Worm (Caenorhabditis elegans) whole organism, L3 larva: ENCODE results near the gene mua-3.

ENCODE experiments used
- R02D3.7 ChIP-seq: fragments of 150-350 bp; optimal IDR thresholded peaks from 2 replicates; lab custom pipeline; 2014; ENCODE audit warnings: missing biosample characterization, missing genetic modification characterization
- aly-2 ChIP-seq: fragments of 150-350 bp; optimal IDR thresholded peaks from 2 replicates; lab custom pipeline; 2014; ENCODE audit warnings: missing biosample characterization, missing genetic modification characterization
- ama-1 ChIP-seq: fragments of 150-350 bp; optimal IDR thresholded peaks from 2 replicates; lab custom pipeline; 2018
- ceh-16 ChIP-seq: sonication (generic microtip); optimal IDR thresholded peaks from 2 replicates; lab custom pipeline; 2017; ENCODE audit warnings: missing biosample characterization, missing genetic modification characterization
- ceh-28 ChIP-seq: fragments of 150-350 bp; optimal IDR thresholded peaks from 2 replicates; lab custom pipeline; 2014; ENCODE audit warnings: missing biosample characterization, missing genetic modification reagents, missing genetic modification characterization
- ceh-82 ChIP-seq: fragments of 150-350 bp; optimal IDR thresholded peaks from 2 replicates; lab custom pipeline; 2014; ENCODE audit warnings: missing biosample characterization, missing genetic modification characterization
- ceh-9 ChIP-seq: sonication (generic microtip); optimal IDR thresholded peaks from 2 replicates; lab custom pipeline; 2018; ENCODE audit warnings: missing biosample characterization, missing genetic modification characterization
- daf-12 ChIP-seq: fragments of 150-350 bp; optimal IDR thresholded peaks from 2 replicates; lab custom pipeline; 2014; ENCODE audit warnings: missing biosample characterization, missing genetic modification reagents, missing genetic modification characterization
- egl-27 ChIP-seq: sonication (generic microtip); optimal IDR thresholded peaks from 4 replicates; lab custom pipeline; 2017; ENCODE audit warnings: missing biosample characterization, missing genetic modification reagents, missing genetic modification characterization
- egl-5 ChIP-seq: fragments of 150-350 bp; optimal IDR thresholded peaks from 2 replicates; lab custom pipeline; 2017; ENCODE audit warnings: missing biosample characterization, missing genetic modification reagents, missing genetic modification characterization, inconsistent platforms
- elt-2 ChIP-seq: sonication (generic microtip); optimal IDR thresholded peaks from 2 replicates; lab custom pipeline; 2016; ENCODE audit warnings: missing genetic modification reagents, mild to moderate bottlenecking, missing genetic modification characterization, missing compliant biosample characterization
- elt-3 ChIP-seq, 3 experiments: fragments of 150-350 bp in 1 of 3; sonication (generic microtip) in 2 of 3; optimal IDR thresholded peaks; 2 replicates in 2 of 3; 4 replicates in 1 of 3; lab custom pipeline; 2014 to 2017; ENCODE audit warnings: missing biosample characterization in 3 of 3, missing genetic modification characterization in 3 of 3
- eor-1 ChIP-seq, 2 experiments: fragments of 150-350 bp; optimal IDR thresholded peaks; 2 replicates each; lab custom pipeline; 2014 to 2018; ENCODE audit warnings: missing biosample characterization in 2 of 2, missing genetic modification characterization in 2 of 2
- fos-1 ChIP-seq: fragments of 150-350 bp; optimal IDR thresholded peaks from 2 replicates; lab custom pipeline; 2014; ENCODE audit warnings: missing biosample characterization, missing genetic modification characterization
- hmg-11 ChIP-seq: sonication (generic microtip); optimal IDR thresholded peaks from 2 replicates; lab custom pipeline; 2016; ENCODE audit warnings: missing genetic modification characterization, missing compliant biosample characterization
- jun-1 ChIP-seq: fragments of 150-350 bp; optimal IDR thresholded peaks from 2 replicates; lab custom pipeline; 2014; ENCODE audit warnings: missing biosample characterization, missing genetic modification reagents, missing genetic modification characterization
- lin-15B ChIP-seq: fragments of 150-350 bp; optimal IDR thresholded peaks from 2 replicates; lab custom pipeline; 2014; ENCODE audit warnings: missing biosample characterization, missing genetic modification characterization
- lin-39 ChIP-seq: fragments of 150-350 bp; optimal IDR thresholded peaks from 2 replicates; lab custom pipeline; 2018; ENCODE audit warnings: missing biosample characterization, missing genetic modification reagents, missing genetic modification characterization
- lsy-12 ChIP-seq: sonication (generic microtip); optimal IDR thresholded peaks from 2 replicates; lab custom pipeline; 2016; ENCODE audit warnings: mild to moderate bottlenecking, missing genetic modification characterization, missing compliant biosample characterization
- mdl-1 ChIP-seq: fragments of 150-350 bp; optimal IDR thresholded peaks from 2 replicates; lab custom pipeline; 2014; ENCODE audit warnings: missing biosample characterization, missing genetic modification characterization
- nfya-1 ChIP-seq: sonication (generic microtip); optimal IDR thresholded peaks from 2 replicates; lab custom pipeline; 2017; ENCODE audit warnings: missing genetic modification characterization, mild to moderate bottlenecking, missing compliant biosample characterization, antibody characterized with exemption, moderate library complexity; ENCODE audit not compliant: insufficient read depth
- nhr-11 ChIP-seq: fragments of 150-350 bp; optimal IDR thresholded peaks from 2 replicates; lab custom pipeline; 2014; ENCODE audit warnings: missing biosample characterization, missing genetic modification characterization
- nhr-12 ChIP-seq: fragments of 150-350 bp; optimal IDR thresholded peaks from 2 replicates; lab custom pipeline; 2014; ENCODE audit warnings: missing biosample characterization, missing genetic modification characterization
- nhr-28 ChIP-seq: fragments of 150-350 bp; optimal IDR thresholded peaks from 2 replicates; lab custom pipeline; 2014; ENCODE audit warnings: missing biosample characterization, missing genetic modification characterization
- nhr-76 ChIP-seq: fragments of 150-350 bp; sonication (generic microtip); optimal IDR thresholded peaks from 5 replicates; lab custom pipeline; 2014; ENCODE audit warnings: missing biosample characterization, missing genetic modification characterization
- nhr-77 ChIP-seq: fragments of 150-350 bp; optimal IDR thresholded peaks from 2 replicates; lab custom pipeline; 2014; ENCODE audit warnings: missing biosample characterization, missing genetic modification characterization
- pha-4 ChIP-seq: fragments of 150-350 bp; optimal IDR thresholded peaks from 2 replicates; lab custom pipeline; 2014; ENCODE audit warnings: missing biosample characterization, missing genetic modification reagents, missing genetic modification characterization
- pqm-1 ChIP-seq: fragments of 150-350 bp; optimal IDR thresholded peaks from 2 replicates; lab custom pipeline; 2017; ENCODE audit warnings: missing biosample characterization, missing genetic modification characterization, inconsistent platforms
- sea-2 ChIP-seq: fragments of 150-350 bp; sonication (generic microtip); optimal IDR thresholded peaks from 4 replicates; lab custom pipeline; 2014; ENCODE audit warnings: missing biosample characterization, missing genetic modification reagents, missing genetic modification characterization
- skn-1 ChIP-seq: fragments of 150-350 bp; optimal IDR thresholded peaks from 2 replicates; lab custom pipeline; 2014; ENCODE audit warnings: missing biosample characterization, missing genetic modification characterization
- unc-39 ChIP-seq: sonication (generic microtip); optimal IDR thresholded peaks from 4 replicates; lab custom pipeline; 2017; ENCODE audit warnings: missing biosample characterization, missing genetic modification characterization
- ztf-11 ChIP-seq: fragments of 150-350 bp; optimal IDR thresholded peaks from 2 replicates; lab custom pipeline; 2014; ENCODE audit warnings: missing biosample characterization, missing genetic modification characterization
- ztf-4 ChIP-seq: fragments of 150-350 bp; optimal IDR thresholded peaks from 2 replicates; lab custom pipeline; 2014; ENCODE audit warnings: missing biosample characterization, missing genetic modification characterization

The mua-3 gene

DNA sequence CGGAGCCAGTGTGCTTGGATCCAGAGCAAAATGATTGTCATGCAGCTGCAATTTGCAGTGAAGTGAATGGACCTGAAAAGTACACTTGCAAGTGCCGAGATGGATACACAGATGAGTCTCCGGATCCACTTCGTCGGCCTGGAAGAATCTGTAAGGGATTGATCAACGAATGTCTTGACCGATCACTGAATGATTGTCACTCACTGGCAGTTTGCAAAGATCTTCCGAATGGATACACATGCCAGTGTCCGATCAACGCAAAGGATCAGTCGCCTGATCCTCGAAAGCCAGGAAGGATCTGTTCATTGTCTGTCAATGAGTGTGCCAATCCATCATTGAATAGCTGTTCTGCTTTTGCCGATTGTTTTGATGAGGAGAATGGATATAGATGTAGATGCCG, 18.9 kb downstream of the mua-3 start:
- TF ChIP-seq hmg-11 (tag; lab: Kevin White, UChicago), result no peak
- no peak for TF ChIP-seq aly-2 (tag; lab: Kevin White, UChicago)
- TF ChIP-seq nhr-77, result no peak
- TF ChIP-seq ceh-9 (tag; lab: Kevin White, UChicago), result no peak
- TF ChIP-seq nhr-12 (tag; lab: Kevin White, UChicago), result no peak
- no peak for TF ChIP-seq sea-2
- no peak for TF ChIP-seq skn-1 (tag; lab: Kevin White, UChicago)
- no peak for TF ChIP-seq jun-1
- no peak for TF ChIP-seq ceh-82
- no peak for TF ChIP-seq unc-39 (tag; lab: Kevin White, UChicago)
- no peak for TF ChIP-seq nhr-76 (tag; lab: Kevin White, UChicago)
- TF ChIP-seq pqm-1 (tag; lab: Kevin White, UChicago), result no peak
- no peak for TF ChIP-seq ztf-4 (tag; lab: Kevin White, UChicago)
- TF ChIP-seq ztf-11 (tag; lab: Kevin White, UChicago), result no peak
- TF ChIP-seq elt-2 (tag; lab: Kevin White, UChicago), result no peak

DNA sequence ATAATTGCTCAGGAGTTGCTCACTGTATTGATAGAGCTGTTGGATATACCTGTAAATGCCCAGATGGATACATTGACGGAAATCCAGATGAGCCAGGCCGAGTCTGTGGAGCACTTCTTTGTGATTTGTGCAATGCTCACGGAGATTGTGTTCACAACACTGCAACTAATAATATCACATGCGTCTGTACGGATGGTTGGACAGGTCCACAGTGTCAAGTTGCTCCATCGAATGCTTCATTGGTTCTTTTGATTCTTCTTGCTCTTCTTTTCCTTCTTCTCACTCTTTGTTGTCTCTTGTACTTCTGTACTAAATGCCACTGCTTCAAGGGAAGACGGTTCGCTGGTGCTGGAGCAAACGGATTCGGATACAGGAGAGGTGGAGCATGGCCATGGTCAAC, 21.4 kb downstream of the mua-3 start:
- TF ChIP-seq skn-1 (tag; lab: Kevin White, UChicago), result no peak
- no peak for TF ChIP-seq pqm-1 (tag; lab: Kevin White, UChicago)
- no peak for TF ChIP-seq fos-1 (tag; lab: Kevin White, UChicago)
- no peak for TF ChIP-seq elt-3 (tag; optimal IDR thresholded peaks at IDR 0.05; lab: Kevin White, UChicago)
- no peak for TF ChIP-seq lin-15B (tag; lab: Kevin White, UChicago)
- no peak for TF ChIP-seq ceh-9 (tag; lab: Kevin White, UChicago)
- no peak for TF ChIP-seq egl-5 (tag; lab: Kevin White, UChicago)
- TF ChIP-seq hmg-11 (tag; lab: Kevin White, UChicago), result no peak
- TF ChIP-seq pha-4 (tag; lab: Kevin White, UChicago), result no peak
- no peak for TF ChIP-seq nhr-28 (tag; lab: Kevin White, UChicago)
- no peak for TF ChIP-seq egl-27
- no peak for TF ChIP-seq nhr-11
- no peak for TF ChIP-seq nhr-77
- no peak for TF ChIP-seq aly-2 (tag; lab: Kevin White, UChicago)
- TF ChIP-seq lsy-12 (tag; lab: Kevin White, UChicago), result no peak
- TF ChIP-seq mdl-1, result no peak
- TF ChIP-seq ama-1, result no peak
- TF ChIP-seq ceh-16, result no peak

DNA sequence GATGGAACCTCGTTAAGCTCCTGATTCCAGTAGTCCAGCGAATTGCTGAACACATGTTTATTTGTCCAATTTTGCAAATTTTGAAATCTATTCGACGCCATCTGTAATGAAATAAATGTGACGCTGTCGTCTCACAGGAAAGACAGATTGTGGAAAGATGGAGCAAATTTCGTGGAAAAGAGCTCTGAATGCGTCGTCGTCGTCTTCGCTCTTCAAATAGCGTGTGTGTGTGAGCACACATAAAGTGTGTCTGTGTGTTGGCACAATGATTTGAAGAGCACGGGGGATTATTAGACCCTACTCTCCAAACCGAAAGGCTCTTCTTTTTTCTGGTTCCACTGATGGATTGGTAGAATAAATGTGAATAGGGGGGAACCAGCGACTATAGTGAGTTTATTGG, 25.7 kb downstream of the mua-3 start, which contains the start of gene unc-47:
Gene unc-47 (minus strand): TSS at position 101 of the 400 bp plus-strand sequence.
- TF ChIP-seq fos-1 (tag; lab: Kevin White, UChicago) (no peak), lin-39 (peak; percentile 35), elt-3 (tag; optimal IDR thresholded peaks at IDR 0.05; lab: Kevin White, UChicago) (no peak)
- TF ChIP-seq, all 47 proteins: peak for 1

DNA sequence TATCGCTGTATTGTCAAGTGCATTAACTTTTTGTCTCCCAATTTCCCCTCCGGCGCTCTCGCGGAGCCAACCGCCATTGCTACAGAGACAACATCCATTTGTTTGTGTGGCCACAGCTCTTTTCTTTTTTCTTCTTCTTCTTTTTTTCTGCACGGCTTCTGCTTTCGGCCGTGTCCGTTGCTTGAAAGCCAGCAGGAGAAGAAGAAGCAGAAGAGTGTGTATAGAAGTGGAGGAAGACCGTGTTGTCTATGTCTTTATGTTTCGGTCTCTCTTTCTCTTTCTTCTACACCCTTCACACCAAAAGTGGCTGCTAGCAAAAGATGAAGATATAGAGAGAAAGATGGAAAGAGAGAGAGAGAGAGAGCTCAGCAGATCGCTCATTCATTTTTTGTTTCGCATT, 27.3 kb downstream of the mua-3 start:
- TF ChIP-seq lsy-12 (tag; lab: Kevin White, UChicago) (no peak), lin-15B (tag; lab: Kevin White, UChicago) (peak; percentile 19), lin-39 (peak; percentile 50), ceh-28 (tag; lab: Kevin White, UChicago) (no peak), nfya-1 (tag; lab: Kevin White, UChicago) (peak; percentile 66), eor-1 (tag; optimal IDR thresholded peaks at IDR 0.05; lab: Kevin White, UChicago) (no peak), hmg-11 (tag; lab: Kevin White, UChicago) (peak; percentile 37)

DNA sequence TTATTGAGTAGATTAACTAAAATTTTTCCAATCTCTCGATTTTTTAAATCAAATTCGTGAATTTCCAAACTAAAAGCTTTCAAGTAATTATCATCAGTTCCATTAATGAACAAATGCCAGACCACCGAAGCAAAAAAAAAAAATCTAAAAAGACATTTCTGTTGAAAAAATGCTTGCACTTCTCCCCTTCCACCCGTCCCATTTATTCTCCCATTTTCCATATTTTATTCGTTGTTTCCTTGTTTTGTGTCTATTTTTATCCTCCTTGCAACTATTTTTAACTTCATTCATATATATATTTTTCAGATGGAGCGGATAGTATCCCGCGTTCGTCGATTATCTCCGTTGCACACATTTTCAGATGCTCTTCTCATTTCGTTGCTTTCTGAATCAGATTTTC, 28.4 kb downstream of the mua-3 start, which contains the start of gene epac-1:
Gene epac-1 (plus strand): TSS at position 301 of the 400 bp plus-strand sequence.
- TF ChIP-seq nhr-77, result no peak
- no peak for TF ChIP-seq daf-12 (tag; lab: Kevin White, UChicago)
- TF ChIP-seq eor-1 (tag; optimal IDR thresholded peaks at IDR 0.05; lab: Kevin White, UChicago), result no peak
- TF ChIP-seq R02D3.7, result no peak

DNA sequence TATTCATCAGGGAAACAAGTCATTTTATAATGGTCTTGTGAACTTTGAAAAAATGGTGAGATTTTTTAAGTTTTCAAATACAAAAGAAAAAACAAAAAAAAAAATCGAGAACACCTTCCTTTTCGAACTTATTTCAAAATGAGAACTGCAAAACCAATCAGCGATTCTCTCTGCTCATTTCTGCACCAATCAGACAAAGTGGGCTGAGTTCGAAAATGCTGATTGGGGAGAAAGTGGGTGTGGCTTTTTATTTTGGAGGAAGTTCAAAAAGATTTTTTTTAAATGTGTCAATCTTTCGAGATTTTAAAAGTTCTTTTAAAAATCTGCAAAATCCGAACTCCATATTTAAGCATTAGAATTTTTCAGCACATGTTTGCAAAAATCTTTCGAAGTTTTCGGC, 34.1 kb downstream of the mua-3 start:
- TF ChIP-seq sea-2, result no peak
- peak; percentile 82 for TF ChIP-seq nfya-1 (tag; lab: Kevin White, UChicago)
